Fruit fly (Drosophila melanogaster): ENCODE data around the gene CG8519.

The CG8519 gene

dm6 chr3L:6752278-6753096 is 47.8 kb downstream of the CG8519 start, which contains the start of the genes velo and Sbds (continued):
- TF ChIP-seq CG8765 (GFP tag; IDR thresholded peaks at IDR 0.05): 0 out of 2 replicates have a peak, but pooled peaks have one; percentile 18
- no peak for TF ChIP-seq CG1792 (GFP tag; optimal IDR thresholded peaks at IDR 0.05)
- peak; percentile 80 for TF ChIP-seq Scr (GFP tag; IDR thresholded peaks at IDR 0.05; ENCODE audit: partially characterized antibody)
- TF ChIP-seq wdn (GFP tag; IDR thresholded peaks at IDR 0.05): no peak
- TF ChIP-seq CG3163 (GFP tag; optimal IDR thresholded peaks at IDR 0.05): no peak
- TF ChIP-seq CG8089 (GFP tag; optimal IDR thresholded peaks at IDR 0.05): no peak
- TF ChIP-seq CG9876 (GFP tag; optimal IDR thresholded peaks at IDR 0.05): no peak
- no peak for TF ChIP-seq Asciz (GFP tag; optimal IDR thresholded peaks at IDR 0.05)
- TF ChIP-seq CG31224 (GFP tag; IDR thresholded peaks at IDR 0.05): no peak
- no peak for TF ChIP-seq Mrtf (GFP tag; IDR thresholded peaks at IDR 0.05)
- peak; percentile 25 for TF ChIP-seq D19B (GFP tag; optimal IDR thresholded peaks at IDR 0.05)
- TF ChIP-seq CG11504 (tag; optimal IDR thresholded peaks at IDR 0.05): peak; percentile 6
- TF ChIP-seq kay (GFP tag; optimal IDR thresholded peaks at IDR 0.05): no peak
- peak; percentile 100 for TF ChIP-seq CG9215 (GFP tag; IDR thresholded peaks at IDR 0.05)
- peak; percentile 84 for TF ChIP-seq pzg (GFP tag; optimal IDR thresholded peaks at IDR 0.05)
- no peak for TF ChIP-seq Atf3 (GFP tag; optimal IDR thresholded peaks at IDR 0.05)
- TF ChIP-seq CG13287 (GFP tag; IDR thresholded peaks at IDR 0.05; ENCODE audit: partially characterized antibody): peak; percentile 78
- peak; percentile 56 for TF ChIP-seq B-H2 (GFP tag; optimal IDR thresholded peaks at IDR 0.05)
- TF ChIP-seq oc (tag; optimal IDR thresholded peaks at IDR 0.05): no peak
- TF ChIP-seq CG5245 (GFP tag; optimal IDR thresholded peaks at IDR 0.05): no peak
- TF ChIP-seq ems (GFP tag; optimal IDR thresholded peaks at IDR 0.05): peak; percentile 17
- no peak for TF ChIP-seq hkb (optimal IDR thresholded peaks at IDR 0.05)
- TF ChIP-seq hkb (GFP tag; IDR thresholded peaks at IDR 0.05): peak; percentile 45
- no peak for TF ChIP-seq ATbp (GFP tag; optimal IDR thresholded peaks at IDR 0.05)
- TF ChIP-seq CG14860 (GFP tag; IDR thresholded peaks at IDR 0.05; ENCODE audit: partially characterized antibody): peak; percentile 25; the same call in 1 of the 3 replicates
- TF ChIP-seq CG17361 (GFP tag; IDR thresholded peaks at IDR 0.05): 0 out of 3 replicates have a peak, but pooled peaks have one; percentile 41
- TF ChIP-seq Sox102F (GFP tag; optimal IDR thresholded peaks at IDR 0.05): no peak
- no peak for TF ChIP-seq CG12236 (GFP tag; optimal IDR thresholded peaks at IDR 0.05)
- TF ChIP-seq lola (GFP tag; optimal IDR thresholded peaks at IDR 0.05): peak in 1 of 3 experiments; percentile 28
- peak; percentile 71 for TF ChIP-seq cg (GFP tag; optimal IDR thresholded peaks at IDR 0.05)
- no peak for TF ChIP-seq CG18619 (GFP tag; optimal IDR thresholded peaks at IDR 0.05)
- no peak for TF ChIP-seq tx (GFP tag; optimal IDR thresholded peaks at IDR 0.05)
- peak; percentile 72 for TF ChIP-seq BEAF-32 (GFP tag; optimal IDR thresholded peaks at IDR 0.05)
- no peak for TF ChIP-seq CG12744 (GFP tag; optimal IDR thresholded peaks at IDR 0.05)
- peak; percentile 57; the same call in 2 of the 3 replicates for TF ChIP-seq ci (GFP tag; IDR thresholded peaks at IDR 0.05)
- peak; percentile 60 for TF ChIP-seq stwl (tag; optimal IDR thresholded peaks at IDR 0.05)
- peak; percentile 24 for TF ChIP-seq fd102C (GFP tag; optimal IDR thresholded peaks at IDR 0.05)
- TF ChIP-seq CG10147 (GFP tag; optimal IDR thresholded peaks at IDR 0.05): peak; percentile 45
- TF ChIP-seq jigr1 (GFP tag; IDR thresholded peaks at IDR 0.05): no peak
- no peak for TF ChIP-seq HLH54F (GFP tag; optimal IDR thresholded peaks at IDR 0.05)
- TF ChIP-seq danr (GFP tag; IDR thresholded peaks at IDR 0.05): no peak
- no peak for TF ChIP-seq CG43689 (GFP tag; IDR thresholded peaks at IDR 0.05)
- TF ChIP-seq Myb (GFP tag; optimal IDR thresholded peaks at IDR 0.05): peak; percentile 25
- no peak for TF ChIP-seq CG5180 (GFP tag; optimal IDR thresholded peaks at IDR 0.05)
- peak; percentile 80 for TF ChIP-seq vvl (GFP tag; IDR thresholded peaks at IDR 0.05)
- 0 out of 3 replicates have a peak, but pooled peaks have one; percentile 10 for TF ChIP-seq CG7963 (GFP tag; IDR thresholded peaks at IDR 0.05; ENCODE audit: partially characterized antibody)
- TF ChIP-seq CG10321 (GFP tag; IDR thresholded peaks at IDR 0.05): no peak
- TF ChIP-seq corto (GFP tag; optimal IDR thresholded peaks at IDR 0.05): no peak
- TF ChIP-seq maf-S (GFP tag; optimal IDR thresholded peaks at IDR 0.05): no peak

All from whole organism, embryonic.